Worm (Caenorhabditis elegans) whole organism, L4/young adult: Measurements from ENCODE around the gene F18A1.7.

Source experiments
- dao-5 ChIP-seq: sonication (generic microtip); optimal IDR thresholded peaks from 2 replicates; lab custom pipeline; 2016; ENCODE audit warnings: missing genotype, missing genetic modification characterization, moderate library complexity, missing compliant biosample characterization
- him-1 ChIP-seq: sonication (generic microtip); optimal IDR thresholded peaks from 2 replicates; lab custom pipeline; 2016; ENCODE audit warnings: missing genotype, missing genetic modification reagents, missing genetic modification characterization, missing compliant biosample characterization

DNA sequence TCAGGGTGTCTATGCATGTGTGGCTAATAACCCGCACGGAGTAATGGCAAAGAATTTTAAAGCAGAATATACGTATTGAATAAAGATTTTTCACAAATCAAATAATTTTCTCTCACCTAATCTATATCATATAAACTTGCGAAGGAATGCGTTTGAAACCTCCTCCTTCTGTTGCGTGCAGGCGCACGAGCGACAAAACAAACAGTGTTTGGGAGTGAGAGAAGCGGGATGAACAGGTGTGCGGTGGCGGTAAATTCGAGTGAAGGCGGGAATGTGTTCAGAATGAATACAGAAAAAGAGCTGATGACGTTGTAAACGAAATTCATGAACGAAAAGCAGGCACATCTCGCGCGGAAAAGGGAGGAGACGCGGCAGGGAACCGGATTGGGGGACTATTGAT is 49.2 kb downstream of the F18A1.7 start:
- TF ChIP-seq dao-5 (no peak), him-1 (tag; lab: Kevin White, UChicago) (no peak)
